Worm (Caenorhabditis elegans) whole organism, L1 larva: Measurements from ENCODE around the gene T27E7.1.
A peak's percentile ranks its signal among the peaks of the same experiment; 100 is the strongest.
"Not testable (repeated sequence)": the region's sequence is repeated elsewhere in the genome, so short reads cannot be mapped to it uniquely, and the experiment has no call there.

Experiments used
- C04F5.9 ChIP-seq: sonication (generic microtip); optimal IDR thresholded peaks from 2 replicates; lab custom pipeline; 2016; ENCODE audit warnings: missing genetic modification characterization, missing compliant biosample characterization
- ama-1 ChIP-seq: fragments of 150-350 bp; optimal IDR thresholded peaks from 2 replicates; lab custom pipeline; 2014
- ceh-63 ChIP-seq: fragments of 200-800 bp; sonication (Bioruptor generic); optimal IDR thresholded peaks from 2 replicates; lab custom pipeline; 2018; ENCODE audit warnings: mild to moderate bottlenecking, missing genetic modification characterization, missing compliant biosample characterization
- ceh-82 ChIP-seq, 3 experiments: fragments of 150-350 bp in 1 of 3; sonication (generic microtip) in 2 of 3; optimal IDR thresholded peaks; 2 replicates each; lab custom pipeline; 2014 to 2017; ENCODE audit warnings: missing biosample characterization in 3 of 3, missing genetic modification characterization in 3 of 3
- efl-1 ChIP-seq, 4 experiments: fragments of 150-350 bp; optimal IDR thresholded peaks in 3 of 4; peaks in 1 of 4; 1 replicate in 1 of 4; 2 replicates in 3 of 4; lab custom pipeline; 2014; ENCODE audit warnings: missing biosample characterization in 2 of 4, missing genetic modification characterization in 2 of 4, missing genetic modification reagents in 2 of 4
- efl-3 ChIP-seq: fragments of 200-800 bp; sonication (Bioruptor generic); optimal IDR thresholded peaks from 2 replicates; lab custom pipeline; 2018; ENCODE audit warnings: mild to moderate bottlenecking, missing genetic modification characterization, missing compliant biosample characterization
- elt-2 ChIP-seq: sonication (generic microtip); optimal IDR thresholded peaks from 2 replicates; lab custom pipeline; 2016; ENCODE audit warnings: missing genetic modification characterization, mild to moderate bottlenecking, inconsistent platforms, missing compliant biosample characterization, missing genetic modification reagents
- fkh-8 ChIP-seq: sonication (generic microtip); optimal IDR thresholded peaks from 2 replicates; lab custom pipeline; 2016; ENCODE audit warnings: mild to moderate bottlenecking, missing genetic modification characterization, missing compliant biosample characterization
- hlh-17 ChIP-seq: fragments of 200-800 bp; sonication (Bioruptor generic); optimal IDR thresholded peaks from 2 replicates; lab custom pipeline; 2018; ENCODE audit warnings: missing genetic modification characterization, mild to moderate bottlenecking, missing compliant biosample characterization, moderate library complexity, borderline replicate concordance
- hpl-2 ChIP-seq: fragments of 150-350 bp; optimal IDR thresholded peaks from 2 replicates; lab custom pipeline; 2014; ENCODE audit warnings: missing biosample characterization, missing genetic modification reagents, missing genetic modification characterization
- lin-15B ChIP-seq: fragments of 150-350 bp; sonication (generic microtip); optimal IDR thresholded peaks from 3 replicates; lab custom pipeline; 2014; ENCODE audit warnings: missing biosample characterization, missing genetic modification characterization
- lin-35 ChIP-seq, 2 experiments: fragments of 150-350 bp; optimal IDR thresholded peaks; 2 replicates each; lab custom pipeline; 2014; ENCODE audit warnings: missing biosample characterization in 2 of 2, missing genetic modification characterization in 2 of 2, missing genetic modification reagents in 2 of 2
- mab-9 ChIP-seq: fragments of 200-800 bp; sonication (Bioruptor generic); IDR thresholded peaks from 2 replicates; pipeline ENCODE4 v1.3.6; 2022; ENCODE audit warnings: missing genetic modification reagents, missing genetic modification characterization, missing compliant biosample characterization
- mef-2 ChIP-seq: fragments of 150-350 bp; optimal IDR thresholded peaks from 2 replicates; lab custom pipeline; 2014; ENCODE audit warnings: missing biosample characterization, missing genetic modification characterization
- nhr-11 ChIP-seq: fragments of 150-350 bp; optimal IDR thresholded peaks from 2 replicates; lab custom pipeline; 2014; ENCODE audit warnings: missing biosample characterization, missing genetic modification characterization
- nhr-19 ChIP-seq: fragments of 200-800 bp; sonication (Bioruptor generic); conservative IDR thresholded peaks from 2 replicates; pipeline ENCODE4 v1.3.6; 2022; ENCODE audit warnings: missing genetic modification characterization, missing compliant biosample characterization
- nhr-28 ChIP-seq: fragments of 150-350 bp; optimal IDR thresholded peaks from 2 replicates; lab custom pipeline; 2014; ENCODE audit warnings: missing biosample characterization, missing genetic modification characterization
- nhr-76 ChIP-seq: sonication (generic microtip); optimal IDR thresholded peaks from 2 replicates; lab custom pipeline; 2017; ENCODE audit warnings: missing biosample characterization, missing genetic modification characterization
- nhr-85 ChIP-seq: sonication (generic microtip); peaks from one replicate; lab custom pipeline; 2016; ENCODE audit warnings: missing genetic modification characterization, inconsistent platforms, missing compliant biosample characterization
- nhr-90 ChIP-seq: sonication (generic microtip); optimal IDR thresholded peaks from 2 replicates; lab custom pipeline; 2016; ENCODE audit warnings: mild to moderate bottlenecking, missing genetic modification characterization, missing compliant biosample characterization; ENCODE audit not compliant: poor library complexity
- pax-3 ChIP-seq: fragments of 200-800 bp; sonication (Bioruptor generic); optimal IDR thresholded peaks from 2 replicates; lab custom pipeline; 2018; ENCODE audit warnings: mild to moderate bottlenecking, missing genetic modification characterization, moderate library complexity, missing compliant biosample characterization
- pqm-1 ChIP-seq: sonication (generic microtip); optimal IDR thresholded peaks from 3 replicates; lab custom pipeline; 2017; ENCODE audit warnings: missing biosample characterization, missing genetic modification characterization
- snpc-4 ChIP-seq: fragments of 150-350 bp; optimal IDR thresholded peaks from 2 replicates; lab custom pipeline; 2014; ENCODE audit warnings: missing biosample characterization, missing genetic modification characterization
- sox-4 ChIP-seq: sonication (generic microtip); optimal IDR thresholded peaks from 2 replicates; lab custom pipeline; 2016; ENCODE audit warnings: missing genetic modification characterization, missing compliant biosample characterization
- sptf-1 ChIP-seq: fragments of 150-350 bp; optimal IDR thresholded peaks from 2 replicates; lab custom pipeline; 2014; ENCODE audit warnings: missing biosample characterization, missing genetic modification characterization
- tbx-2 ChIP-seq: sonication (generic microtip); optimal IDR thresholded peaks from 2 replicates; lab custom pipeline; 2016; ENCODE audit warnings: missing genetic modification characterization, missing compliant biosample characterization
- tlp-1 ChIP-seq: fragments of 150-350 bp; optimal IDR thresholded peaks from 2 replicates; lab custom pipeline; 2014; ENCODE audit warnings: missing biosample characterization, missing genetic modification characterization
- unc-130 ChIP-seq: fragments of 150-350 bp; optimal IDR thresholded peaks from 2 replicates; lab custom pipeline; 2017; ENCODE audit warnings: missing biosample characterization, missing genetic modification characterization, inconsistent platforms
- vab-15 ChIP-seq: sonication (generic microtip); optimal IDR thresholded peaks from 2 replicates; lab custom pipeline; 2017; ENCODE audit warnings: missing genotype, mild to moderate bottlenecking, missing genetic modification characterization, missing compliant biosample characterization

Gene T27E7.1

DNA sequence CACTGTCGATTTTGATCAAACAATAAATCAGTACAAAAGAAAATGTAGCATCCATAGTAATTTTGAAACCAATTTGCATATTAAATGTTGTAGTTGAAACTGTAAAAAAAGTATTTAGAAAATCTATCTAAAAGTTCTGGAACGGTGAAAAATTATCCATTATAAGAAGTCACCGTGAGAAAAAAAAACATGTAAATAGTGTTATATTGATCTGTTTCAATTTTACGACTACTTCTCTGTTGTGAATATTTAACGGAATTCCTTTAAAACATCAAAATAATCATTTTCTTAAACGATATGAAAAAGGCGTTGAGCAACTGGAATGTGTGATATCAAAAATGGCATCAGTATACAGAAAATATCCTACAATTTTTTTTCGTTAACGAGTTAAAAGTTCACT, 29.7 kb downstream of the T27E7.1 start, which contains the start of gene T27E7.9:
Gene T27E7.9, minus strand, starts transcription at position 101 of the 400 bp plus-strand sequence.
- TF ChIP-seq efl-3 (GFP tag; lab: Kevin White, UChicago) (no peak), vab-15 (tag; lab: Kevin White, UChicago) (no peak), tbx-2 (tag; lab: Kevin White, UChicago) (no peak)

DNA sequence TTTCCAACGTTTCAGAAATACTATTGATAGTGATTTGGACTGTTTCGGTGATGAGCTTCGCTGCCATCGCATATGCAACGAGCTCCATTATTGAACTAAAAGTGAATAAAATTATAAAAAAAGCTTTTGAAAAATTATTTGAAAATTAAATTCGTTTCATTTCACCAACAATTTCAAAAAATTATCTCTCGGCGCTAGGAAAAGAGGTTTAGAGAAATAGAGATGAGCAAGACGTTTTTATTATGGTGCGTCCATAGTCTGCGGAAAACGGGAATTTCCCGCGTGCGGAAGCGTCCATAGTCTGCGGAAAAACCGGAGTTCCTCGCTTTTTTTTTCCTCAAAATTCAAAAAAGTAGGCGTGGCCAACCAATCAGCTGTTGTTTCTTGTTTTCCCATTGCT, 32.3 kb downstream of the T27E7.1 start, which contains the start of gene pals-30:
Gene pals-30, minus strand, starts transcription at position 101 of the 400 bp plus-strand sequence.
- not testable (repeated sequence) for TF ChIP-seq mef-2; pax-3 (tag; lab: Kevin White, UChicago); lin-15B (tag; lab: Kevin White, UChicago)

DNA sequence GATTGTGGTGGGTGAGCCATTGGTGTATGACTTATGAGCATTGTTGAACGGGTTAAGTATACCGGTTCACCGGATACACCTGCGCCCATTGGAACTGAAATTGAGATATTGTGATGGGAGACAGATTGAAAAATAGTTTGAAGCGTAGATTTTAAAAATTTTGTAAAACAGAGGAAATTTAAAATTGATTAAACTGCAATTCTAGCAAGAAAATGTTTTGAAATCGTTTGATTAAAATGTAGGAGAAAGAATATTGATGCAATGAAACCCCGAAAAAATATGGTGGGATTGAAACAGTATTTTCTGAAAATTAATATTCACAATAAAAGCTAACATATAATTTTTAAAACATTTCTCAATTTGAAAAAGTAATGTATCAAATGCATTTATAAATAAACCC, 35.2 kb downstream of the T27E7.1 start, which contains the start of gene Y57G11B.6:
Gene Y57G11B.6, minus strand, starts transcription at position 101 of the 400 bp plus-strand sequence.
- TF ChIP-seq sptf-1 (tag; lab: Kevin White, UChicago) (no peak), sox-4 (tag; lab: Kevin White, UChicago) (no peak), ceh-82 (tag; optimal IDR thresholded peaks at IDR 0.05; lab: Kevin White, UChicago) (no peak), hlh-17 (GFP tag; lab: Kevin White, UChicago) (no peak), pqm-1 (tag; lab: Kevin White, UChicago) (no peak), mab-9 (GFP tag; lab: Robert Waterston, UW) (no peak), C04F5.9 (tag; lab: Kevin White, UChicago) (no peak), nhr-28 (tag; lab: Kevin White, UChicago) (no peak), tlp-1 (no peak), pax-3 (tag; lab: Kevin White, UChicago) (no peak), hpl-2 (GFP tag; lab: Kevin White, UChicago) (no peak), tbx-2 (tag; lab: Kevin White, UChicago) (no peak), nhr-76 (tag; lab: Kevin White, UChicago) (no peak)

DNA sequence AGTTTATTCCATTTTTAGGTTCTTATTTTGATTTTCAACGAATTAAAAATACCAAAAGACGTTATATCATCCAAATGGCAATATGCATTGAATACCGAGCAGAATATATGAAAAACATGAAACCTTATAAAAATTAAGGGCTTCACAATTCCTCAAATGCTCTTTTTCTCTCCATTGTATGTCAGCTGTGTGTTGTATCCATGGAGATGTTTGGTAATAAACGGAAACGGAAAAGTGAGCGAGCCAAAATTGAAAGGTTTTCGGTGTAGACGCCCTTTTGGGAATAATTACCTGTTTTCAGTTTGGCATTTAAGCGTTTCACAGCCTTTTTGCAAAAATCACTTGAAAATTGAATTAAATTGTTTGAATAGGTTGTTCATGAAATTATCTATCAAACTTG, 38.1 kb downstream of the T27E7.1 start:
- TF ChIP-seq tlp-1 = no peak
- TF ChIP-seq efl-1 (optimal IDR thresholded peaks at IDR 0.05; lab: Kevin White, UChicago) = no peak
- no peak for TF ChIP-seq efl-1 (GFP tag; optimal IDR thresholded peaks at IDR 0.05 in 1 of 2; lab: Kevin White, UChicago)
- TF ChIP-seq fkh-8 (tag; lab: Kevin White, UChicago) = peak; percentile 69
- TF ChIP-seq unc-130 (tag; lab: Kevin White, UChicago) = no peak

DNA sequence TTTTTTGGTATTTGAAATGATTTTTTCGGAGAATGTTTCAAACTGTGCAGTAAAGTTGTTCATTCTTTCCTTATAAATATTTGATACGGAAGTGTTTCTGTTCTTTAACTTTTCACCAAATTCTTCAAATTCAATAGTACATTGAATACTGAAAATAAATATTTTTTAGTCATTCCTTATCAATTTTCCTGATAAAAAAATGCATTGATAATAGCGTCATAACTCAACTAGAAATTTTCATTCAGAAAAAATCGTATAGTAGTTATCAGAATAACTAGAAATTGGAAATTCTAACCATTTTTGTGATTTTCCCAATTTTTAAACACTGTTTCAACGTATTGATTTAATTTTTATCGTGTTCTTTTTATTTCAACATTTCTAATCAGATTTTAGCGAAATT, 39.7 kb downstream of the T27E7.1 start:
- peak; percentile 15 for TF ChIP-seq elt-2
- no peak for TF ChIP-seq efl-1 (optimal IDR thresholded peaks at IDR 0.05; lab: Kevin White, UChicago)
- TF ChIP-seq efl-1 (GFP tag; optimal IDR thresholded peaks at IDR 0.05 in 1 of 2; lab: Kevin White, UChicago) = peak in 1 of 2 experiments; percentile 31
- no peak for TF ChIP-seq nhr-90 (tag; lab: Kevin White, UChicago)

DNA sequence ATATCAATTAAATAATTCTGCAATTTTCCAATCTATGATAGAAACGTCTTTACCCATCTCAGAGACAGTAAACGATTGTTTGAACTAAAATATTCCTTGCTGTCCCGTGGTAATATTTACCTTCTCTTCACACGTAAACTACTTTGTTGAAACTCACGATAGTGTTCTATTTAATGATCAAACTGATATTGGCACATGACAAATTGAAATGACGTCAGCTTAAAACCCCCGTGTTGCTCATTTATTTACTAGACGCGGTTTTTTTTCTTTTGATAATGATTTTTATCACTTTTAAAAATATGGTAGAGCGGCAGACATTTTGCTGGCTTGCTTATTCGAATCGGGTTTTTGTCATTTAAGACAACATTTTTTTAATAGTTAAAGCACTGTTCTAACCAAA, 42.1 kb downstream of the T27E7.1 start:
- TF ChIP-seq lin-35 (GFP tag; optimal IDR thresholded peaks at IDR 0.05; lab: Kevin White, UChicago) = no peak
- peak; percentile 81 for TF ChIP-seq elt-2
- TF ChIP-seq ceh-63 (GFP tag; lab: Kevin White, UChicago) = no peak
- TF ChIP-seq nhr-85 = peak; percentile 16
- no peak for TF ChIP-seq nhr-19 (GFP tag; lab: Robert Waterston, UW)

DNA sequence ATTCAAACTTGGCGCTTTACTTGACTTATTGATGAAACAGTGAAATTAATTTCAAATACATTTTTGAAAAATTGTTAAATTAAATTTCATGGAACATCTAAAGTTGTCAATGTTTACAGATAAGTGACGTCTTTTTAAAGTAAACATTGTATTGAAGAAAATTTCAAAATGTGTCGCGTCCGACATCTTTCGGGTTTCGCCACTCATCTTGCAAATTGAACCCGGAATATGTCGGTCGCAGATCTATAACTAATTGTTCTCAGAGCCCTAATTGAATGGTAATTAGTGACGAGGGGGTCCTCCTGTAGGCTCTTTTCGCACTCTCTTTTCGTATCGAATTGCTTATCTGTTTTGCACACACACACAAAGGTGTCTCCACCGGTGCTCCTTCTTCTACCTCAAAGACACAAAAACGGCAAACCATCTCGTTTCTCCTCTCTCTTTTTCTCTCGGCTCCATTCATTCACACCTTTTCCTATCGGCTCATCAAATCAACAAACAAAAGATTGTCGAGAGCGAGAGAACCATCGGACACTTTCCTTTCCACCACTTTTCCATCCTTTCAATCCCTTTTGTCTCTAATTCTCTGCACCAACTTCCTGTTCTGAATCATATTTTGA, 43.2 kb downstream of the T27E7.1 start:
- TF ChIP-seq nhr-85 = peak; percentile 20
- no peak for TF ChIP-seq ama-1
- TF ChIP-seq snpc-4 (tag; lab: Kevin White, UChicago) = peak; percentile 43
- no peak for TF ChIP-seq nhr-11 (tag; lab: Kevin White, UChicago)
- TF ChIP-seq elt-2 = peak; percentile 32
